Worm (Caenorhabditis elegans) whole organism, L1 larva: ENCODE measurements around the gene col-166.
A peak's percentile ranks its signal among the peaks of the same experiment; 100 is the strongest.

Source experiments
- blmp-1 ChIP-seq: fragments of 150-350 bp; optimal IDR thresholded peaks from 2 replicates; lab custom pipeline; 2014; ENCODE audit warnings: missing biosample characterization, missing genetic modification characterization
- ceh-63 ChIP-seq: fragments of 200-800 bp; sonication (Bioruptor generic); optimal IDR thresholded peaks from 2 replicates; lab custom pipeline; 2018; ENCODE audit warnings: mild to moderate bottlenecking, missing genetic modification characterization, missing compliant biosample characterization
- ceh-82 ChIP-seq, 3 experiments: fragments of 150-350 bp in 1 of 3; sonication (generic microtip) in 2 of 3; optimal IDR thresholded peaks; 2 replicates each; lab custom pipeline; 2014 to 2017; ENCODE audit warnings: missing biosample characterization in 3 of 3, missing genetic modification characterization in 3 of 3
- dpl-1 ChIP-seq, 3 experiments: fragments of 150-350 bp in 2 of 3; sonication (generic microtip) in 1 of 3; optimal IDR thresholded peaks; 2 replicates each; lab custom pipeline; 2014 to 2017; ENCODE audit warnings: missing biosample characterization in 3 of 3, missing genetic modification characterization in 3 of 3, missing genetic modification reagents in 3 of 3
- efl-1 ChIP-seq, 4 experiments: fragments of 150-350 bp; optimal IDR thresholded peaks in 3 of 4; peaks in 1 of 4; 1 replicate in 1 of 4; 2 replicates in 3 of 4; lab custom pipeline; 2014; ENCODE audit warnings: missing biosample characterization in 2 of 4, missing genetic modification characterization in 2 of 4, missing genetic modification reagents in 2 of 4
- efl-3 ChIP-seq: fragments of 200-800 bp; sonication (Bioruptor generic); optimal IDR thresholded peaks from 2 replicates; lab custom pipeline; 2018; ENCODE audit warnings: mild to moderate bottlenecking, missing genetic modification characterization, missing compliant biosample characterization
- egl-13 ChIP-seq: sonication (generic microtip); optimal IDR thresholded peaks from 2 replicates; lab custom pipeline; 2016; ENCODE audit warnings: missing genotype, missing genetic modification reagents, missing genetic modification characterization, missing compliant biosample characterization
- ets-5 ChIP-seq: fragments of 200-800 bp; sonication (Bioruptor generic); IDR thresholded peaks from 2 replicates; pipeline ENCODE4 v1.3.6; 2022; ENCODE audit warnings: missing genetic modification characterization, missing compliant biosample characterization
- fkh-8 ChIP-seq: sonication (generic microtip); optimal IDR thresholded peaks from 2 replicates; lab custom pipeline; 2016; ENCODE audit warnings: mild to moderate bottlenecking, missing genetic modification characterization, missing compliant biosample characterization
- grh-1 ChIP-seq: fragments of 200-800 bp; sonication (Bioruptor generic); IDR thresholded peaks from 2 replicates; pipeline ENCODE4 v1.3.6; 2022; ENCODE audit warnings: missing genetic modification reagents, missing genetic modification characterization, missing compliant biosample characterization
- isw-1 ChIP-seq: fragments of 200-800 bp; sonication (Bioruptor generic); IDR thresholded peaks from 2 replicates; pipeline ENCODE4 v1.3.6; 2022; ENCODE audit warnings: missing genetic modification characterization, missing compliant biosample characterization
- lin-14 ChIP-seq: fragments of 200-800 bp; sonication (Bioruptor generic); optimal IDR thresholded peaks from 2 replicates; lab custom pipeline; 2018; ENCODE audit warnings: mild to moderate bottlenecking, missing genetic modification characterization, moderate library complexity, missing compliant biosample characterization
- lin-35 ChIP-seq, 2 experiments: fragments of 150-350 bp; optimal IDR thresholded peaks; 2 replicates each; lab custom pipeline; 2014; ENCODE audit warnings: missing biosample characterization in 2 of 2, missing genetic modification characterization in 2 of 2, missing genetic modification reagents in 2 of 2
- lsy-2 ChIP-seq, 2 experiments: fragments of 150-350 bp; optimal IDR thresholded peaks; 2 replicates each; lab custom pipeline; 2014; ENCODE audit warnings: missing biosample characterization in 2 of 2, missing genetic modification characterization in 2 of 2
- mdl-1 ChIP-seq, 2 experiments: fragments of 150-350 bp; optimal IDR thresholded peaks; 2 replicates each; lab custom pipeline; 2014 to 2017; ENCODE audit warnings: missing biosample characterization in 2 of 2, missing genetic modification characterization in 2 of 2, inconsistent platforms in 1 of 2
- mep-1 ChIP-seq: fragments of 150-350 bp; optimal IDR thresholded peaks from 2 replicates; lab custom pipeline; 2014; ENCODE audit warnings: missing biosample characterization, missing genetic modification characterization
- nhr-20 ChIP-seq: sonication (generic microtip); optimal IDR thresholded peaks from 2 replicates; lab custom pipeline; 2016; ENCODE audit warnings: mild to moderate bottlenecking, missing genetic modification characterization, missing compliant biosample characterization
- nhr-237 ChIP-seq: fragments of 150-350 bp; optimal IDR thresholded peaks from 2 replicates; lab custom pipeline; 2014; ENCODE audit warnings: missing biosample characterization, missing genetic modification characterization
- nhr-47 ChIP-seq: sonication (generic microtip); optimal IDR thresholded peaks from 2 replicates; lab custom pipeline; 2016; ENCODE audit warnings: mild to moderate bottlenecking, missing genetic modification characterization, moderate library complexity, missing compliant biosample characterization
- nhr-71 ChIP-seq: sonication (generic microtip); optimal IDR thresholded peaks from 2 replicates; lab custom pipeline; 2016; ENCODE audit warnings: mild to moderate bottlenecking, missing genetic modification characterization, moderate library complexity, missing compliant biosample characterization
- nhr-84 ChIP-seq: sonication (generic microtip); optimal IDR thresholded peaks from 2 replicates; lab custom pipeline; 2017; ENCODE audit warnings: missing biosample characterization, missing genetic modification characterization
- nhr-85 ChIP-seq: sonication (generic microtip); peaks from one replicate; lab custom pipeline; 2016; ENCODE audit warnings: missing genetic modification characterization, inconsistent platforms, missing compliant biosample characterization
- rnt-1 ChIP-seq: sonication (generic microtip); optimal IDR thresholded peaks from 2 replicates; lab custom pipeline; 2016; ENCODE audit warnings: mild to moderate bottlenecking, missing genetic modification characterization, moderate library complexity, missing compliant biosample characterization
- snpc-4 ChIP-seq: fragments of 150-350 bp; optimal IDR thresholded peaks from 2 replicates; lab custom pipeline; 2014; ENCODE audit warnings: missing biosample characterization, missing genetic modification characterization
- snu-23 ChIP-seq: sonication (generic microtip); optimal IDR thresholded peaks from 2 replicates; lab custom pipeline; 2016; ENCODE audit warnings: missing genetic modification characterization, missing compliant biosample characterization
- swsn-7 ChIP-seq: sonication (generic microtip); optimal IDR thresholded peaks from 2 replicates; lab custom pipeline; 2016; ENCODE audit warnings: missing genetic modification characterization, missing compliant biosample characterization
- tbx-2 ChIP-seq: sonication (generic microtip); optimal IDR thresholded peaks from 2 replicates; lab custom pipeline; 2016; ENCODE audit warnings: missing genetic modification characterization, missing compliant biosample characterization
- unc-30 ChIP-seq: sonication (generic microtip); optimal IDR thresholded peaks from 2 replicates; lab custom pipeline; 2017; ENCODE audit warnings: missing biosample characterization, missing genetic modification characterization
- unc-86 ChIP-seq: sonication (generic microtip); optimal IDR thresholded peaks from 2 replicates; lab custom pipeline; 2016; ENCODE audit warnings: missing genetic modification characterization, missing compliant biosample characterization
- vab-15 ChIP-seq: sonication (generic microtip); optimal IDR thresholded peaks from 2 replicates; lab custom pipeline; 2017; ENCODE audit warnings: missing genotype, mild to moderate bottlenecking, missing genetic modification characterization, missing compliant biosample characterization
- xbp-1 ChIP-seq: sonication (generic microtip); optimal IDR thresholded peaks from 2 replicates; lab custom pipeline; 2016; ENCODE audit warnings: missing genetic modification characterization, missing compliant biosample characterization
- ztf-11 ChIP-seq, 2 experiments: sonication (generic microtip); optimal IDR thresholded peaks; 2 replicates each; lab custom pipeline; 2016 to 2017; ENCODE audit warnings: missing genetic modification characterization in 2 of 2, missing biosample characterization in 1 of 2, missing compliant biosample characterization in 1 of 2
- ztf-4 ChIP-seq: fragments of 150-350 bp; optimal IDR thresholded peaks from 2 replicates; lab custom pipeline; 2014; ENCODE audit warnings: missing biosample characterization, missing genetic modification characterization

Gene col-166

DNA sequence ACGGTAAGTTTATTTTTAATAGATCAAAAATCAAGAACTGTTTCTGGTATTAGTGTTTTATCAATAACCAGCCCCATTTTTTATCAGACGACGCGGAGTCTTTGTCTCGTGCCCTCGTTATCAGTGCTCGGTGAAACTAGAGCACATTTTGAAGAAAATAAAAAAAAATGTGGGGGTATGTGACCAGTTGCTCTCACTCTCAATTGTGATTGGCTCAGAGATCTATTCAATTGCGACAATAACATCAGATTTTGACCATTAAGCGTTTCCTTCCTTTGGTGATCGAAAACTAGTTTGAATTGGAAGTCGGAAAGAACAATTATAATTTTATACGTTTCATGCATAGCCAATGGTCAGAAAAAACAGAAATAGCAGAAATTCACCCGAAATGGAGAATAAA lies 23.4 kb upstream of the col-166 start (continued):
- TF ChIP-seq ztf-4 (tag; lab: Kevin White, UChicago) (peak; percentile 31), lin-35 (GFP tag; optimal IDR thresholded peaks at IDR 0.05; lab: Kevin White, UChicago) (peak in 1 of 2 experiments; percentile 32)

DNA sequence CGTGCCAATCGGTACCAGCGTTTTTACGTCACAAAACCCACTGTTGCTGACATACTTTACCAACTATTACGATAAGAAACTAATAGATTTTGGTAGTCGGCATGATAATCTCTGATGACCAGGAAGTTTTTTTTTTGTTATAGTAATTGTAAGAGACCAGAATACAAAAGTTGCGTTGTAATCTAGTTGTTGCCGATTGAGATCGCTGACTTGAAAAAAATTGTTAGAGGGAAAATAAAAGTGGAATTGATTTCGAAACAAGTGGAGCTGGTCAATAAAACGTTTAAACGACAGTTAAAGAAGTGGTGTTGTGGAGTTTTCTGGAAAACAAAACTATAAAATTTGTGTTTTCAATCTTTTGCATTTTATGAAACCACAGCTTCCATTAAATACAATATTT lies 22.8 kb upstream of the col-166 start:
- peak in 1 of 2 experiments; percentile 7 for TF ChIP-seq lin-35 (GFP tag; optimal IDR thresholded peaks at IDR 0.05; lab: Kevin White, UChicago)
- TF ChIP-seq nhr-84: no peak

DNA sequence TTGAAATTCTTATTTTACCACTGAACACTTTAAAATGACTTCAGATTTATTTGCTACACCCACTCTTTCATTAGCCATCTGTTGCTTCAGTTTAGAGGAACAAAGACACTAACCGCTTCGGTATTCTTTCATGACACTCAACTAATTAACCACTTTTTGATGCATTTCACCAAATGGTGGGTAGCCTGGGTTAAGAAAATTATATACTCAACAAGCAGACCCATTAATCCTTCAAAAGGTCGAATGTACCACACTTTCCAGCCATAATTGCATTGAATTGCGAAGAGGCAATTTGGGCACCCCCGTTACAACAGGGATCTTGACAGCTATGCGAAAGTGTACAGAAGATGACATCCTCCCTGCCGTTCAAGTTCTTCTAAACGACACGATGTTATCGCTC lies 21.4 kb upstream of the col-166 start:
- TF ChIP-seq isw-1 (GFP tag; lab: Robert Waterston, UW) (no peak), blmp-1 (tag; lab: Kevin White, UChicago) (peak; percentile 20), tbx-2 (tag; lab: Kevin White, UChicago) (no peak), ztf-11 (tag; optimal IDR thresholded peaks at IDR 0.05; lab: Kevin White, UChicago) (peak in 1 of 2 experiments; percentile 22)

DNA sequence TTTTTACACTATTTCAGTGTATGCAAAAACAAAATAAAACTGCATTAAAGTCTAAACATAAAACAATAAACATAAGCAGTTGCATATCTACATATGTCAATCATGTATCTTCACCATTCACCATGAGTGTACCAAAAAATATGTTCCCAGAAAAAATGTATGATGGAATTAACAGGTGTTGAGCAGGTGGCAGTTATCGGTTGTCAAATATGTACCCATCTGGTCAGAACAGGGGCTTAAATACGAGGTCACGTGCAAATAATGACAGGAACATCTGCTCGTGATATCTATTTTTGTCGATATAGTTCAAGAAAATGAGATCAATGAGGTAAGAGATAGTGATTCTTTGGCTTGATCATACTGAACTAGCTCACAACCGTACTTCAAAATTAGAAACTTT lies 20.7 kb upstream of the col-166 start:
- peak; percentile 51 for TF ChIP-seq lin-14
- no peak for TF ChIP-seq efl-3 (GFP tag; lab: Kevin White, UChicago)
- TF ChIP-seq vab-15: no peak
- peak; percentile 23 for TF ChIP-seq snu-23 (GFP tag; lab: Kevin White, UChicago)
- TF ChIP-seq ztf-11 (tag; optimal IDR thresholded peaks at IDR 0.05; lab: Kevin White, UChicago): peak in 1 of 2 experiments; percentile 87
- TF ChIP-seq nhr-85 (tag; lab: Kevin White, UChicago): peak; percentile 57
- TF ChIP-seq rnt-1 (tag; lab: Kevin White, UChicago): peak; percentile 22
- peak; percentile 47 for TF ChIP-seq tbx-2 (tag; lab: Kevin White, UChicago)
- TF ChIP-seq mep-1 (tag; lab: Kevin White, UChicago): peak; percentile 49
- no peak for TF ChIP-seq grh-1
- peak; percentile 67 for TF ChIP-seq nhr-71 (tag; lab: Kevin White, UChicago)

ce11 chrX:6263194-6263698 lies 16.6 kb upstream of the col-166 start, which contains the start of gene W05H9.4:
W05H9.4 (plus strand) TSS chrX:6263648.
- TF ChIP-seq efl-1 (optimal IDR thresholded peaks at IDR 0.05; lab: Kevin White, UChicago) (no peak), efl-1 (GFP tag; optimal IDR thresholded peaks at IDR 0.05 in 1 of 2; lab: Kevin White, UChicago) (peak; percentile 1 to 14), efl-3 (GFP tag; lab: Kevin White, UChicago) (no peak), nhr-20 (tag; lab: Kevin White, UChicago) (peak; percentile 4), ceh-82 (tag; optimal IDR thresholded peaks at IDR 0.05; lab: Kevin White, UChicago) (peak in 1 of 3 experiments; percentile 18), lin-35 (GFP tag; optimal IDR thresholded peaks at IDR 0.05; lab: Kevin White, UChicago) (peak in 1 of 2 experiments; percentile 23), dpl-1 (GFP tag; optimal IDR thresholded peaks at IDR 0.05; lab: Kevin White, UChicago) (no peak), lin-14 (peak; percentile 86), snu-23 (GFP tag; lab: Kevin White, UChicago) (peak; percentile 40), xbp-1 (peak; percentile 12), ets-5 (no peak), nhr-47 (tag; lab: Kevin White, UChicago) (peak; percentile 10), fkh-8 (tag; lab: Kevin White, UChicago) (peak; percentile 31), mdl-1 (tag; optimal IDR thresholded peaks at IDR 0.05; lab: Kevin White, UChicago) (peak in 1 of 2 experiments; percentile 2), unc-86 (tag; lab: Kevin White, UChicago) (peak; percentile 40), mep-1 (tag; lab: Kevin White, UChicago) (peak; percentile 34), nhr-237 (tag; lab: Kevin White, UChicago) (no peak), nhr-71 (tag; lab: Kevin White, UChicago) (peak; percentile 30), unc-30 (tag; lab: Kevin White, UChicago) (no peak), snpc-4 (tag; lab: Kevin White, UChicago) (peak; percentile 15), ztf-11 (tag; optimal IDR thresholded peaks at IDR 0.05; lab: Kevin White, UChicago) (peak in 1 of 2 experiments; percentile 59), egl-13 (tag; lab: Kevin White, UChicago) (peak; percentile 22), swsn-7 (tag; lab: Kevin White, UChicago) (peak; percentile 27), ceh-63 (no peak), ztf-4 (tag; lab: Kevin White, UChicago) (no peak), lsy-2 (tag; optimal IDR thresholded peaks at IDR 0.05; lab: Kevin White, UChicago) (peak in 1 of 2 experiments; percentile 12)
